Fruit fly (Drosophila melanogaster) whole organism: ENCODE measurements around the gene slgA.

ENCODE experiments used
- CG8478 ChIP-seq: fragments of >200 bp; optimal IDR thresholded peaks from 2 replicates; lab custom pipeline; 2018; ENCODE audit warnings: inconsistent platforms
- Dll ChIP-seq: fragments of >200 bp; optimal IDR thresholded peaks from 2 replicates; lab custom pipeline; 2017
- EcR ChIP-seq, 2 experiments: fragments of >200 bp; optimal IDR thresholded peaks; 2 replicates each; lab custom pipeline; 2017; ENCODE audit warnings: missing biosample characterization in 2 of 2, missing genetic modification characterization in 2 of 2, missing genetic modification reagents in 2 of 2
- pan ChIP-seq: fragments of >200 bp; optimal IDR thresholded peaks from 2 replicates; lab custom pipeline; 2017

dm6 chrX:21402672-21403071 is 28.9 kb downstream of the slgA start, which contains the start of gene whe:
- TF ChIP-seq EcR (GFP tag; optimal IDR thresholded peaks at IDR 0.05; lab: Kevin White, UChicago) (no peak), Dll (no peak), pan (lab: Kevin White, UChicago) (no peak), CG8478 (lab: Kevin White, UChicago) (no peak)
